Worm (Caenorhabditis elegans) whole organism, mixed stage, embryonic: ENCODE results near the gene citk-2.

Source experiments
- ceh-83 ChIP-seq: fragments of 200-800 bp; sonication (Bioruptor generic); optimal IDR thresholded peaks from 2 replicates; lab custom pipeline; 2018; ENCODE audit warnings: mild to moderate bottlenecking, missing genetic modification characterization, missing compliant biosample characterization
- ces-1 ChIP-seq: fragments of 150-350 bp; optimal IDR thresholded peaks from 2 replicates; lab custom pipeline; 2014; ENCODE audit warnings: missing biosample characterization, missing genetic modification reagents, missing genetic modification characterization
- cnd-1 ChIP-seq: fragments of 200-800 bp; sonication (Bioruptor generic); optimal IDR thresholded peaks from 2 replicates; lab custom pipeline; 2018; ENCODE audit warnings: mild to moderate bottlenecking, missing genetic modification characterization, missing compliant biosample characterization
- drap-1 ChIP-seq: fragments of 200-800 bp; sonication (Bioruptor generic); optimal IDR thresholded peaks from 3 replicates; lab custom pipeline; 2018; ENCODE audit warnings: mild to moderate bottlenecking, missing genetic modification characterization, missing compliant biosample characterization
- elt-3 ChIP-seq: fragments of 150-350 bp; optimal IDR thresholded peaks from 2 replicates; lab custom pipeline; 2014; ENCODE audit warnings: missing biosample characterization, missing genetic modification characterization
- mab-5 ChIP-seq: fragments of 150-350 bp; optimal IDR thresholded peaks from 2 replicates; lab custom pipeline; 2014; ENCODE audit warnings: missing biosample characterization, missing genetic modification characterization
- mls-2 ChIP-seq: sonication (generic microtip); optimal IDR thresholded peaks from 2 replicates; lab custom pipeline; 2016; ENCODE audit warnings: mild to moderate bottlenecking, missing genetic modification characterization, moderate library complexity, missing compliant biosample characterization
- nhr-76 ChIP-seq: sonication (generic microtip); optimal IDR thresholded peaks from 2 replicates; lab custom pipeline; 2017; ENCODE audit warnings: missing biosample characterization, missing genetic modification characterization
- pha-4 ChIP-seq: fragments of 150-350 bp; optimal IDR thresholded peaks from 2 replicates; lab custom pipeline; 2018; ENCODE audit warnings: missing biosample characterization, missing genetic modification reagents, missing genetic modification characterization
- sptf-1 ChIP-seq: sonication (generic microtip); optimal IDR thresholded peaks from 2 replicates; lab custom pipeline; 2017; ENCODE audit warnings: mild to moderate bottlenecking, missing genetic modification characterization, moderate library complexity, missing compliant biosample characterization
- unc-62 ChIP-seq: fragments of 150-350 bp; optimal IDR thresholded peaks from 2 replicates; lab custom pipeline; 2014; ENCODE audit warnings: missing biosample characterization, missing genetic modification reagents, missing genetic modification characterization

DNA sequence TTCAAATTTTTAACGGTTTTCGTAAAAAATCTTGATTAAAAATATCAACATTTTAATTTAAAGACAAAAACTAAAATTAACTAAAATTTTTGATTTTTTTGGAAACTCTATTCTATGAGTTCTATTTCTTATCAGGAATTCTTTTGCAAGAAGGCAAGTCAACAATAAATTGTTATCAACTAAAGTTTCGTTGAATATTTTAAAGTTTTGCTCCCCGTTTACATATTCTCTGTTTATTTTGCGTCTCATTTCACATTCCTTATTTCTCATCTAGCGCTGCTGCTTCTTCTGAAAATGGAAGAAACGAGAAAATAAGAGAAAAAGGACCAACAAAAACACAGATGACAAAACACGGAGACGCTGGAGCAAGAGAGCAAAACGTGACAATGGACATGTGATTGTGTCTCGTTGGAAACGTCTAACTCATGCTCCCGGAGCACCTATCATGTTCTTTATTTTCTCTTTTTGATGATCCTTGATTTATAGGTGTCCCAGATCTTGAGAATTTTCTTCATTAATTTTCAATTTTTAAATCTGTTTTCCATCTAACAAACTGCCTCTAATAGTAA is 21.3 kb downstream of the citk-2 start:
- TF ChIP-seq sptf-1 (no peak), elt-3 (no peak), ceh-83 (GFP tag; lab: Kevin White, UChicago) (no peak), mab-5 (tag; lab: Kevin White, UChicago) (no peak), pha-4 (tag; lab: Kevin White, UChicago) (no peak), ces-1 (no peak), cnd-1 (tag; lab: Kevin White, UChicago) (no peak), nhr-76 (tag; lab: Kevin White, UChicago) (no peak), drap-1 (GFP tag; lab: Kevin White, UChicago) (no peak), unc-62 (GFP tag; lab: Kevin White, UChicago) (no peak), mls-2 (no peak)
